Fruit fly (Drosophila melanogaster): ENCODE measurements around the gene hay.

The hay gene

dm6 chr3L:10666511-10667003 is 35.7 kb downstream of the hay start (continued):
- no peak for TF ChIP-seq CG3838 (GFP tag; optimal IDR thresholded peaks at IDR 0.05)
- TF ChIP-seq Dad (GFP tag; optimal IDR thresholded peaks at IDR 0.05), result no peak
- no peak for TF ChIP-seq Hsf (GFP tag; optimal IDR thresholded peaks at IDR 0.05)
- TF ChIP-seq CG7271 (tag; optimal IDR thresholded peaks at IDR 0.05), result no peak
- 0 out of 4 replicates have a peak, but pooled peaks have one; percentile 14 for TF ChIP-seq chinmo (GFP tag; IDR thresholded peaks at IDR 0.05; ENCODE audit: partially characterized antibody)
- peak; percentile 33 for TF ChIP-seq CG15514 (GFP tag; optimal IDR thresholded peaks at IDR 0.05)
- no peak for TF ChIP-seq fd102C (GFP tag; optimal IDR thresholded peaks at IDR 0.05)
- no peak for TF ChIP-seq sqz (GFP tag; optimal IDR thresholded peaks at IDR 0.05)
- no peak for TF ChIP-seq sens-2 (GFP tag; IDR thresholded peaks at IDR 0.05)
- peak; percentile 15 for TF ChIP-seq pros (GFP tag; optimal IDR thresholded peaks at IDR 0.05)
- TF ChIP-seq CG3281 (GFP tag; optimal IDR thresholded peaks at IDR 0.05), result no peak
- no peak for TF ChIP-seq CG32532 (GFP tag; IDR thresholded peaks at IDR 0.05)
- TF ChIP-seq CG15479 (GFP tag; optimal IDR thresholded peaks at IDR 0.05), result peak; percentile 12
- TF ChIP-seq crol (GFP tag; IDR thresholded peaks at IDR 0.05), result peak; percentile 81
- TF ChIP-seq HLH4C (GFP tag; IDR thresholded peaks at IDR 0.05; ENCODE audit: partially characterized antibody), result no peak

dm6 chr3L:10667341-10667740 is 36.5 kb downstream of the hay start:
- TF ChIP-seq chinmo (GFP tag; IDR thresholded peaks at IDR 0.05; ENCODE audit: partially characterized antibody) (peak; percentile 86; the same call in 3 of the 4 replicates), CG7928 (GFP tag; optimal IDR thresholded peaks at IDR 0.05) (no peak), bbx (GFP tag; IDR thresholded peaks at IDR 0.05; ENCODE audit: partially characterized antibody) (peak; percentile 31; the same call in 1 of the 2 replicates), stwl (tag; optimal IDR thresholded peaks at IDR 0.05) (no peak), zen (tag; optimal IDR thresholded peaks at IDR 0.05) (no peak), Hmx (GFP tag; optimal IDR thresholded peaks at IDR 0.05) (no peak), CG42726 (GFP tag; IDR thresholded peaks at IDR 0.05; ENCODE audit: partially characterized antibody) (0 out of 2 replicates have a peak, but pooled peaks have one; percentile 12), pum (GFP tag; optimal IDR thresholded peaks at IDR 0.05) (no peak), chm (GFP tag; IDR thresholded peaks at IDR 0.05) (peak; percentile 39; the same call in 1 of the 2 replicates), oc (tag; optimal IDR thresholded peaks at IDR 0.05) (no peak), cg (GFP tag; optimal IDR thresholded peaks at IDR 0.05) (peak; percentile 77), CG4360 (GFP tag; IDR thresholded peaks at IDR 0.05) (peak; percentile 35; the same call in 1 of the 2 replicates), usp (GFP tag; optimal IDR thresholded peaks at IDR 0.05) (no peak), CG17385 (GFP tag; optimal IDR thresholded peaks at IDR 0.05) (peak; percentile 45), crol (GFP tag; IDR thresholded peaks at IDR 0.05) (peak; percentile 67; the same call in 1 of the 2 replicates), CG9215 (GFP tag; IDR thresholded peaks at IDR 0.05) (no peak), Ptx1 (GFP tag; IDR thresholded peaks at IDR 0.05) (no peak), MBD-R2 (GFP tag; IDR thresholded peaks at IDR 0.05) (no peak), ATbp (GFP tag; optimal IDR thresholded peaks at IDR 0.05) (no peak), z (GFP tag; IDR thresholded peaks at IDR 0.05) (no peak), Gsc (GFP tag; IDR thresholded peaks at IDR 0.05) (no peak), Sin3A (optimal IDR thresholded peaks at IDR 0.05) (no peak), cas (GFP tag; IDR thresholded peaks at IDR 0.05) (no peak)

dm6 chr3L:10669592-10670400 is 38.9 kb downstream of the hay start:
- TF ChIP-seq Nf-YB (GFP tag; optimal IDR thresholded peaks at IDR 0.05) (no peak), sens (GFP tag) (peak; percentile 44), CG10565 (GFP tag; optimal IDR thresholded peaks at IDR 0.05) (no peak), trh (GFP tag; optimal IDR thresholded peaks at IDR 0.05) (no peak), CG1647 (GFP tag; optimal IDR thresholded peaks at IDR 0.05) (no peak), CG18262 (tag; optimal IDR thresholded peaks at IDR 0.05) (no peak), Jarid2 (GFP tag; optimal IDR thresholded peaks at IDR 0.05) (no peak), Hey (tag; optimal IDR thresholded peaks at IDR 0.05) (no peak), chn (GFP tag; optimal IDR thresholded peaks at IDR 0.05) (no peak), CG12236 (GFP tag; optimal IDR thresholded peaks at IDR 0.05) (no peak), CG1603 (tag; optimal IDR thresholded peaks at IDR 0.05) (no peak), Fer3 (tag; optimal IDR thresholded peaks at IDR 0.05) (no peak), ci (GFP tag; IDR thresholded peaks at IDR 0.05) (peak; percentile 48; the same call in 1 of the 3 replicates)
